Worm (Caenorhabditis elegans) whole organism, L4/young adult: ENCODE results near the gene Y51A2B.4.

ENCODE experiments used
- W03F9.2 ChIP-seq: fragments of 150-350 bp; optimal IDR thresholded peaks from 2 replicates; lab custom pipeline; 2014; ENCODE audit warnings: missing biosample characterization, missing genetic modification characterization
- dao-5 ChIP-seq: sonication (generic microtip); optimal IDR thresholded peaks from 2 replicates; lab custom pipeline; 2016; ENCODE audit warnings: missing genotype, missing genetic modification characterization, moderate library complexity, missing compliant biosample characterization
- him-1 ChIP-seq: sonication (generic microtip); optimal IDR thresholded peaks from 2 replicates; lab custom pipeline; 2016; ENCODE audit warnings: missing genotype, missing genetic modification reagents, missing genetic modification characterization, missing compliant biosample characterization

Gene Y51A2B.4

ce11 chrV:18350721-18351120 is 38.2 kb downstream of the Y51A2B.4 start, which contains the start of gene C08E8.11:
TSS of gene C08E8.11 (plus strand) at chrV:18351021.
- TF ChIP-seq dao-5 (tag; lab: Kevin White, UChicago) (no peak), W03F9.2 (tag; lab: Kevin White, UChicago) (no peak), him-1 (no peak)

- TF ChIP-seq dao-5 (tag; lab: Kevin White, UChicago) (no peak), him-1 (no peak), W03F9.2 (tag; lab: Kevin White, UChicago) (no peak)
Measured at ce11 chrV:18350046-18350445, 38.9 kb downstream of the Y51A2B.4 start, which contains the start of gene C08E8.3. TSS of gene C08E8.3 (plus strand) at chrV:18350129.

- TF ChIP-seq W03F9.2 (tag; lab: Kevin White, UChicago) (peak; percentile 7), him-1 (no peak)
Measured at ce11 chrV:18346080-18346479, 42.9 kb downstream of the Y51A2B.4 start.

ce11 chrV:18344194-18344593 is 44.8 kb downstream of the Y51A2B.4 start:
- no peak for TF ChIP-seq W03F9.2 (tag; lab: Kevin White, UChicago)
- TF ChIP-seq dao-5 (tag; lab: Kevin White, UChicago), result no peak
- TF ChIP-seq him-1, result no peak

- TF ChIP-seq him-1, result no peak
Measured at ce11 chrV:18339807-18340206, 49.1 kb downstream of the Y51A2B.4 start, which contains the start of gene C08E8.10. TSS of gene C08E8.10 (minus strand) at chrV:18339907.

ce11 chrV:18337643-18338042 is 51.3 kb downstream of the Y51A2B.4 start:
- TF ChIP-seq W03F9.2 (tag; lab: Kevin White, UChicago) (no peak), dao-5 (tag; lab: Kevin White, UChicago) (no peak), him-1 (no peak)
